Fruit fly (Drosophila melanogaster): Measurements from ENCODE around the gene Dhc93AB.
A peak's percentile ranks its signal among the peaks of the same experiment; 100 is the strongest.

Gene Dhc93AB

DNA sequence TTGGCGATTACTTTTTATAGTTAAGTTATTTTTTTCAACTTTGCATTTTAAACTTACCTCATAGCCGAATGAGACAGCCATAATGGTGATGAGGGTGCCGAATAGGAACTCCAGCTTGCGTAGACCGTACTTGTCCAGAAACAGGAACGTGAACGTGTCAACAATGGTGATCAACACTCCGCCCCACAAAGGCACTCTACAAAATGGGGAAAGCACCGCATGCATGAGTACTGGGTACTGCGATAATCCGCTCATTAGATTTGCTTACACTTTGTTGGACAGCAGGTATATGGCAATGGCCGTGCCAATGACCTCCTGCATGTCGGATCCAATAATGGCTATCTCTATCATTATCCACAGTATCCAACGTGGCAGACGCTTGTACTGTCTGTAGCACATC, 15.2 kb upstream of the Dhc93AB start:
- TF ChIP-seq dl (GFP tag; optimal IDR thresholded peaks at IDR 0.05; ENCODE audit: insufficient read depth in 1 of 2, partially characterized antibody in 2 of 2) (no peak), sage (GFP tag; optimal IDR thresholded peaks at IDR 0.05) (no peak), sv (GFP tag; optimal IDR thresholded peaks at IDR 0.05) (no peak), Rel (GFP tag; optimal IDR thresholded peaks at IDR 0.05) (no peak), Rel (tag; optimal IDR thresholded peaks at IDR 0.05) (peak; percentile 94), h (GFP tag; optimal IDR thresholded peaks at IDR 0.05) (no peak)

- TF ChIP-seq foxo (GFP tag; optimal IDR thresholded peaks at IDR 0.05), result no peak
- no peak for TF ChIP-seq Hnf4 (GFP tag; optimal IDR thresholded peaks at IDR 0.05)
- TF ChIP-seq pan (optimal IDR thresholded peaks at IDR 0.05), result no peak
- no peak for TF ChIP-seq Sp1 (GFP tag; optimal IDR thresholded peaks at IDR 0.05)
- TF ChIP-seq Myc (optimal IDR thresholded peaks at IDR 0.05), result no peak
- no peak for TF ChIP-seq Abd-B (GFP tag; optimal IDR thresholded peaks at IDR 0.05)
- TF ChIP-seq fru (GFP tag; optimal IDR thresholded peaks at IDR 0.05), result no peak
- no peak for TF ChIP-seq Hr83 (GFP tag; optimal IDR thresholded peaks at IDR 0.05; ENCODE audit: poor library complexity, severe bottlenecking)
- TF ChIP-seq Vsx2 (GFP tag; optimal IDR thresholded peaks at IDR 0.05; ENCODE audit: partially characterized antibody), result no peak
- no peak for TF ChIP-seq psq (GFP tag; optimal IDR thresholded peaks at IDR 0.05)
- TF ChIP-seq HLH106 (tag; optimal IDR thresholded peaks at IDR 0.05), result no peak
- no peak for TF ChIP-seq jim (GFP tag; optimal IDR thresholded peaks at IDR 0.05)
- no peak for TF ChIP-seq Rel (GFP tag; optimal IDR thresholded peaks at IDR 0.05)
- TF ChIP-seq Rel (tag; optimal IDR thresholded peaks at IDR 0.05), result no peak
- TF ChIP-seq sage (GFP tag; optimal IDR thresholded peaks at IDR 0.05), result no peak
- TF ChIP-seq ey (GFP tag; optimal IDR thresholded peaks at IDR 0.05), result no peak
- no peak for TF ChIP-seq h (GFP tag; optimal IDR thresholded peaks at IDR 0.05)
- no peak for TF ChIP-seq dmrt93B (GFP tag; optimal IDR thresholded peaks at IDR 0.05)
- no peak for TF ChIP-seq OdsH (GFP tag; optimal IDR thresholded peaks at IDR 0.05)
- no peak for TF ChIP-seq CG32264 (GFP tag; optimal IDR thresholded peaks at IDR 0.05)
These were observed 8.6 kb upstream of the Dhc93AB start, which contains the start of gene Jhbp15 for dm6 chr3R:21050875-21051274. Gene Jhbp15 (minus strand): TSS chr3R:21050975.

dm6 chr3R:21048729-21049128, 6.4 kb upstream of the Dhc93AB start, which contains the start of gene CG7079:
Gene CG7079 (minus strand): TSS chr3R:21048829.
- TF ChIP-seq Abd-B (GFP tag; optimal IDR thresholded peaks at IDR 0.05) (no peak), Sp1 (GFP tag; optimal IDR thresholded peaks at IDR 0.05) (no peak), Mio (GFP tag; optimal IDR thresholded peaks at IDR 0.05) (no peak), Jra (GFP tag; optimal IDR thresholded peaks at IDR 0.05) (no peak), N (GFP tag; optimal IDR thresholded peaks at IDR 0.05) (no peak), br (GFP tag; optimal IDR thresholded peaks at IDR 0.05) (no peak), rgr (GFP tag; optimal IDR thresholded peaks at IDR 0.05) (no peak), CG32264 (GFP tag; optimal IDR thresholded peaks at IDR 0.05) (no peak), HLH106 (tag; optimal IDR thresholded peaks at IDR 0.05) (no peak), Dfd (GFP tag; optimal IDR thresholded peaks at IDR 0.05) (no peak), Hr83 (GFP tag; optimal IDR thresholded peaks at IDR 0.05; ENCODE audit: poor library complexity, severe bottlenecking) (no peak), dsf (GFP tag; optimal IDR thresholded peaks at IDR 0.05; ENCODE audit: borderline replicate concordance) (no peak), brk (GFP tag; optimal IDR thresholded peaks at IDR 0.05) (no peak), sage (GFP tag; optimal IDR thresholded peaks at IDR 0.05) (no peak)

- TF ChIP-seq Myc (optimal IDR thresholded peaks at IDR 0.05) (no peak), pan (optimal IDR thresholded peaks at IDR 0.05) (no peak), tai (GFP tag; optimal IDR thresholded peaks at IDR 0.05) (no peak), ey (GFP tag; optimal IDR thresholded peaks at IDR 0.05) (no peak), N (GFP tag; optimal IDR thresholded peaks at IDR 0.05) (no peak), Hr78 (GFP tag; optimal IDR thresholded peaks at IDR 0.05) (no peak), Dif (GFP tag; optimal IDR thresholded peaks at IDR 0.05; ENCODE audit: partially characterized antibody) (no peak), rgr (GFP tag; optimal IDR thresholded peaks at IDR 0.05) (no peak), Rel (GFP tag; optimal IDR thresholded peaks at IDR 0.05) (no peak), Rel (tag; optimal IDR thresholded peaks at IDR 0.05) (no peak), sv (GFP tag; optimal IDR thresholded peaks at IDR 0.05) (no peak), h (GFP tag; optimal IDR thresholded peaks at IDR 0.05) (no peak), GATAd (GFP tag; optimal IDR thresholded peaks at IDR 0.05) (no peak), lola (GFP tag; optimal IDR thresholded peaks at IDR 0.05) (no peak), CG9705 (GFP tag; optimal IDR thresholded peaks at IDR 0.05) (no peak), fru (GFP tag; optimal IDR thresholded peaks at IDR 0.05) (no peak), HLH106 (tag; optimal IDR thresholded peaks at IDR 0.05) (no peak), usp (GFP tag; optimal IDR thresholded peaks at IDR 0.05) (no peak), psq (GFP tag; optimal IDR thresholded peaks at IDR 0.05) (no peak)
These were observed 4.6 kb upstream of the Dhc93AB start, which contains the start of gene CG31207 for dm6 chr3R:21046927-21047326. Gene CG31207 (minus strand): TSS chr3R:21047027.

Measured in whole organism, wandering third instar larva.